Fruit fly (Drosophila melanogaster) whole organism, adult: ENCODE measurements around the gene Prp18.

Experiments used
- CG11617 ChIP-seq: fragments of 200-800 bp; sonication (Bioruptor generic); optimal IDR thresholded peaks from 2 replicates; lab custom pipeline; 2017; ENCODE audit warnings: mild to moderate bottlenecking, missing biosample characterization, missing genetic modification reagents, missing genetic modification characterization
- CG12768 ChIP-seq: fragments of 200-800 bp; sonication (Bioruptor generic); optimal IDR thresholded peaks from 2 replicates; lab custom pipeline; 2017; ENCODE audit warnings: missing biosample characterization, missing genetic modification characterization, mild to moderate bottlenecking, moderate library complexity, missing genetic modification reagents
- CG14711 ChIP-seq: fragments of 200-800 bp; sonication (Bioruptor generic); optimal IDR thresholded peaks from 2 replicates; lab custom pipeline; 2018; ENCODE audit warnings: missing biosample characterization, mild to moderate bottlenecking, missing genetic modification characterization, moderate library complexity
- CG1620 ChIP-seq: fragments of 200-800 bp; sonication (Bioruptor generic); optimal IDR thresholded peaks from 2 replicates; lab custom pipeline; 2016; ENCODE audit warnings: missing biosample characterization, missing genetic modification characterization
- CG33017 ChIP-seq: fragments of 200-800 bp; sonication (Bioruptor generic); optimal IDR thresholded peaks from 2 replicates; lab custom pipeline; 2018; ENCODE audit warnings: missing biosample characterization, mild to moderate bottlenecking, missing genetic modification characterization, moderate library complexity
- CG5204 ChIP-seq: fragments of 200-800 bp; sonication (Bioruptor generic); optimal IDR thresholded peaks from 2 replicates; lab custom pipeline; 2016; ENCODE audit warnings: missing biosample characterization, missing genetic modification characterization
- CG7045 ChIP-seq: fragments of 200-800 bp; sonication (Bioruptor generic); optimal IDR thresholded peaks from 2 replicates; lab custom pipeline; 2017; ENCODE audit warnings: missing biosample characterization, mild to moderate bottlenecking, missing genetic modification characterization
- CG7101 ChIP-seq: fragments of 200-800 bp; sonication (Bioruptor generic); optimal IDR thresholded peaks from 2 replicates; lab custom pipeline; 2018; ENCODE audit warnings: missing biosample characterization, mild to moderate bottlenecking, missing genetic modification characterization, moderate library complexity
- Clk ChIP-seq: fragments of 200-800 bp; sonication (Bioruptor generic); optimal IDR thresholded peaks from 2 replicates; lab custom pipeline; 2017; ENCODE audit warnings: missing biosample characterization, missing genetic modification characterization
- Crg-1 ChIP-seq: fragments of 200-800 bp; sonication (Bioruptor generic); optimal IDR thresholded peaks from 2 replicates; lab custom pipeline; 2016; ENCODE audit warnings: missing biosample characterization, missing genetic modification characterization
- Hr96 ChIP-seq: fragments of 200-800 bp; sonication (Bioruptor generic); optimal IDR thresholded peaks from 2 replicates; lab custom pipeline; 2016; ENCODE audit warnings: missing biosample characterization, missing genetic modification characterization
- Mnt ChIP-seq: fragments of 200-800 bp; sonication (Bioruptor generic); optimal IDR thresholded peaks from 2 replicates; lab custom pipeline; 2016; ENCODE audit warnings: missing biosample characterization, mild to moderate bottlenecking, missing genetic modification characterization
- bab1 ChIP-seq: fragments of 200-800 bp; sonication (Bioruptor generic); optimal IDR thresholded peaks from 3 replicates; lab custom pipeline; 2019; ENCODE audit warnings: missing biosample characterization, mild to moderate bottlenecking, missing genetic modification characterization, moderate library complexity
- cic ChIP-seq: fragments of 200-800 bp; sonication (Bioruptor generic); optimal IDR thresholded peaks from 2 replicates; lab custom pipeline; 2017; ENCODE audit warnings: missing biosample characterization, mild to moderate bottlenecking, missing genetic modification characterization, moderate library complexity
- cnc ChIP-seq, 2 experiments: fragments of >200 bp; optimal IDR thresholded peaks; 2 replicates each; lab custom pipeline; 2017
- kay ChIP-seq: fragments of 200-800 bp; sonication (Bioruptor generic); peaks from one replicate; lab custom pipeline; 2016; ENCODE audit warnings: missing biosample characterization, missing genetic modification characterization, borderline replicate concordance
- ovo ChIP-seq: fragments of 200-800 bp; sonication (Bioruptor generic); optimal IDR thresholded peaks from 2 replicates; lab custom pipeline; 2016; ENCODE audit warnings: missing biosample characterization, missing genetic modification characterization
- pad ChIP-seq: fragments of 200-800 bp; sonication (Bioruptor generic); optimal IDR thresholded peaks from 3 replicates; lab custom pipeline; 2017; ENCODE audit warnings: missing biosample characterization, missing genetic modification characterization, mild to moderate bottlenecking, moderate library complexity, missing genetic modification reagents
- tj ChIP-seq: fragments of 200-800 bp; sonication (Bioruptor generic); optimal IDR thresholded peaks from 3 replicates; lab custom pipeline; 2017; ENCODE audit warnings: missing biosample characterization, mild to moderate bottlenecking, missing genetic modification characterization, moderate library complexity
- toe ChIP-seq: fragments of 200-800 bp; sonication (Bioruptor generic); optimal IDR thresholded peaks from 2 replicates; lab custom pipeline; 2016; ENCODE audit warnings: missing biosample characterization, missing genetic modification characterization

Prp18 gene

DNA sequence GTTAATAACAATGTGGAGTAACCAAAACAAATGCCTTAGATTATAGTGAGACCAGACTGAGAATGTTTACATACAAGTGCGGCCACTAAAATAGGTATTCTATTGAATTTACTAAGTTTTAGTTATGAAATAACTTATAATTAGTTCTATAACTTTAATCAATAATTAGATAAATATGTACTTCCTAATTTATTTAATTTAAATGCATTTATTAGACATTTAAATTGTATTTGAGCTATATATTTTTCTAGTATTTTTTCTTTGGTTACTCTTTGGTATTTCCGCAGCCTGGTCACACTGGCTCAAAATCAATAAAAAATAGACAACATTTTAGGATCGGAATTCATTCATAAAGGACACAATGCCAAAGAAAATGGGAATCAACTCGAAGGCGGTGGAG, at the start of gene Prp18, which contains the start of gene CG6013:
Gene Prp18, minus strand, starts transcription at position 62 of the 400 bp plus-strand sequence.
Gene CG6013, plus strand, starts transcription at position 294 of the 400 bp plus-strand sequence.
- TF ChIP-seq CG33017 (tag; lab: Kevin White, UChicago) = peak; percentile 63
- no peak for TF ChIP-seq Crg-1
- peak; percentile 53 for TF ChIP-seq CG11617
- no peak for TF ChIP-seq tj (GFP tag; lab: Kevin White, UChicago)
- peak; percentile 72 for TF ChIP-seq CG14711 (tag; lab: Kevin White, UChicago)
- TF ChIP-seq CG5204 (GFP tag; lab: Kevin White, UChicago) = no peak
- no peak for TF ChIP-seq Hr96 (GFP tag; lab: Kevin White, UChicago)
- no peak for TF ChIP-seq Clk
- no peak for TF ChIP-seq Mnt (GFP tag; lab: Kevin White, UChicago)
- TF ChIP-seq pad (GFP tag; lab: Kevin White, UChicago) = peak; percentile 8
- TF ChIP-seq CG7045 (GFP tag; lab: Kevin White, UChicago) = peak; percentile 36
- TF ChIP-seq CG7101 (tag; lab: Kevin White, UChicago) = peak; percentile 77
- no peak for TF ChIP-seq toe (GFP tag; lab: Kevin White, UChicago)
- peak; percentile 75 for TF ChIP-seq bab1
- no peak for TF ChIP-seq CG12768 (GFP tag; lab: Kevin White, UChicago)
- no peak for TF ChIP-seq CG1620 (GFP tag; lab: Kevin White, UChicago)

dm6 chr3R:19079140-19079539, 48.1 kb upstream of the Prp18 start:
- TF ChIP-seq CG12768 (GFP tag; lab: Kevin White, UChicago) (no peak), CG14711 (tag; lab: Kevin White, UChicago) (no peak), CG33017 (tag; lab: Kevin White, UChicago) (no peak), CG1620 (GFP tag; lab: Kevin White, UChicago) (no peak), cnc (optimal IDR thresholded peaks at IDR 0.05; lab: Kevin White, UChicago) (no peak), Clk (no peak), Mnt (GFP tag; lab: Kevin White, UChicago) (no peak), CG7045 (GFP tag; lab: Kevin White, UChicago) (no peak), pad (GFP tag; lab: Kevin White, UChicago) (no peak), Hr96 (GFP tag; lab: Kevin White, UChicago) (no peak), tj (GFP tag; lab: Kevin White, UChicago) (no peak), cic (GFP tag; lab: Kevin White, UChicago) (no peak), CG11617 (no peak), ovo (GFP tag; lab: Kevin White, UChicago) (no peak), CG7101 (tag; lab: Kevin White, UChicago) (no peak), kay (GFP tag; lab: Kevin White, UChicago) (no peak), Crg-1 (no peak), CG5204 (GFP tag; lab: Kevin White, UChicago) (no peak), bab1 (no peak), toe (GFP tag; lab: Kevin White, UChicago) (no peak)

DNA sequence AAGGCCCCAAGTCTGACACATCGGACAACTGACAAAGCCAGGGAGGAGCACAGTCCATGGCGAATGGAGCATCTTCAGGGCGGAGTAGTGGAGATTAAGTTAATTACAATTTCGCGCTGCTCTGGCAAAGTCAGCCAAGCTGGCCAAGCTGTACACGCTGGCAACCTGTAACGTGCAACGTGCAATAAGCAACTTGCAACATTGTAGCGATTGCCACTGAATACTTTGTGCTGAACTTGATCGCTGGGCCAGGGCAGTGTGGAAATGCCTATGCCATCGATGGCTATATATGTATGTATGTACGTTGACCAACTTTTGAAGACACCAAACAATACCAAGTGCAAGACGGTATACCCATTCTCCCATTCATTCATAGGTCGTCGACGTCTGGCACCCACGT, 46.8 kb upstream of the Prp18 start:
- no peak for TF ChIP-seq CG7101 (tag; lab: Kevin White, UChicago)
- no peak for TF ChIP-seq CG12768 (GFP tag; lab: Kevin White, UChicago)
- no peak for TF ChIP-seq Crg-1
- no peak for TF ChIP-seq CG1620 (GFP tag; lab: Kevin White, UChicago)

DNA sequence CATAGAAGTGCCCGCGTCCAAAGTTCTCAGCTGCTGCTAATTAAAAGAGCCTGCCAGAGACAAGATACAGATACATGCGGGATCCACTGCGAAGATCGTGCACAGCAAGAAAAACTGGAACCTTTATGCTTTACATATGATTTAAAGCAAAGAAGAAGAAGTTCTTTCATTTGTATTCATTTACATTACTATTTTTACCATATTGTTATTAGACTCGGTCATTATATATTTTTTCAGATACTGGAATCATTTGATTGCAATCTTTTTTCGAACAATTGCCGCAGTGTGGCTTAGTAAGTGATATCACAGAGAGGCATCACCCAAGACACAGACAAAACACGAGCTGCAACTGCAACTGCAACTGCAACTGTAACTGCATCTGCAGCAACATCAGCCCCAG, 44.1 kb upstream of the Prp18 start:
- TF ChIP-seq tj (GFP tag; lab: Kevin White, UChicago) = no peak
- no peak for TF ChIP-seq CG7045 (GFP tag; lab: Kevin White, UChicago)
- TF ChIP-seq bab1 = no peak
- TF ChIP-seq Crg-1 = no peak
- no peak for TF ChIP-seq cnc (optimal IDR thresholded peaks at IDR 0.05; lab: Kevin White, UChicago)
- no peak for TF ChIP-seq pad (GFP tag; lab: Kevin White, UChicago)
- no peak for TF ChIP-seq CG1620 (GFP tag; lab: Kevin White, UChicago)

DNA sequence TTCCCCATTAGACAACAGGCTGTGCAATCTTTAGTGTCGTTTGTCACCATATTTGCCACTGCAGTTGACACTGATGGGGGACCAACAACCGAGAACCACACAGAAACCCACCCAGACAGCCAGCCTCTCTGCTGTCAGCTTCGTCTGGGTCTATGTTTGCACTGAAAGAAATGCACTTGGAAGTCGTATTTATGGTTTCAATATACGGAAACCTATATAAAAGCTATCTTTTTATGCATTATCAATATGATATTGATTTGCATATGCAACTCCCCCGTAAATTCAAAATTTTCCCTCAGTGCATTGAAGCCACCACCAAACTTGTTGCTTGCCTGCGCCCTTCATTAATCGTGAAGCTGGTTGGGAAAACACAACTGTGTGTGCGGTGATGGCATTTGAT, 43.1 kb upstream of the Prp18 start:
- TF ChIP-seq CG33017 (tag; lab: Kevin White, UChicago) = no peak

DNA sequence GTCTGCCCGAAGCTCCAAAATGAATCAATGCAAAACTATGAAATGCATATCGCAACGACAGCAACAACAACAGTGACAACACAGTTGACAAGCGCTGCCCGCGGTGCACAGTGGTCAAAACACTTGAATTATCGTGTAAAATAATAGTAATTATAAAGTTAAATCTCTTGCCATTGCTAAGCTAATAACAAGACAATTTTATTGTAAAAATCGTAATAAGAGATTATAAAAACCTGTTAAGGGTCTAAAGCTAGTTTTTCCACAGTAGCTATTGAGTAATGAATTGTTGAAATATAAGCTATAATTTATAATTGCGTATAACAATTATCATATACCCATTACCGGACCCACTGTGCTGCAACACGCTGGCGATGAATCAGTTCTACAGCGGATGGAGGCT, 41.9 kb upstream of the Prp18 start:
- peak; percentile 14 for TF ChIP-seq CG33017 (tag; lab: Kevin White, UChicago)
- peak; percentile 10 for TF ChIP-seq Hr96 (GFP tag; lab: Kevin White, UChicago)
- TF ChIP-seq bab1 = peak; percentile 58
- TF ChIP-seq ovo (GFP tag; lab: Kevin White, UChicago) = no peak
- peak; percentile 23 for TF ChIP-seq CG11617
- TF ChIP-seq tj (GFP tag; lab: Kevin White, UChicago) = peak; percentile 5
- TF ChIP-seq pad (GFP tag; lab: Kevin White, UChicago) = peak; percentile 2
- TF ChIP-seq CG1620 (GFP tag; lab: Kevin White, UChicago) = no peak
- peak; percentile 15 for TF ChIP-seq CG14711 (tag; lab: Kevin White, UChicago)
- TF ChIP-seq CG7101 (tag; lab: Kevin White, UChicago) = peak; percentile 49
- TF ChIP-seq toe (GFP tag; lab: Kevin White, UChicago) = peak; percentile 21
- peak; percentile 36 for TF ChIP-seq cic (GFP tag; lab: Kevin White, UChicago)
- TF ChIP-seq Mnt (GFP tag; lab: Kevin White, UChicago) = no peak
- TF ChIP-seq Crg-1 = no peak
- peak; percentile 58 for TF ChIP-seq CG5204 (GFP tag; lab: Kevin White, UChicago)
- TF ChIP-seq kay (GFP tag; lab: Kevin White, UChicago) = peak; percentile 89
- TF ChIP-seq cnc (optimal IDR thresholded peaks at IDR 0.05; lab: Kevin White, UChicago) = no peak
- no peak for TF ChIP-seq Clk
- peak; percentile 59 for TF ChIP-seq CG7045 (GFP tag; lab: Kevin White, UChicago)
- TF ChIP-seq CG12768 (GFP tag; lab: Kevin White, UChicago) = peak; percentile 16
